Worm (Caenorhabditis elegans): ENCODE measurements around the gene F56D6.22.

F56D6.22 gene

DNA sequence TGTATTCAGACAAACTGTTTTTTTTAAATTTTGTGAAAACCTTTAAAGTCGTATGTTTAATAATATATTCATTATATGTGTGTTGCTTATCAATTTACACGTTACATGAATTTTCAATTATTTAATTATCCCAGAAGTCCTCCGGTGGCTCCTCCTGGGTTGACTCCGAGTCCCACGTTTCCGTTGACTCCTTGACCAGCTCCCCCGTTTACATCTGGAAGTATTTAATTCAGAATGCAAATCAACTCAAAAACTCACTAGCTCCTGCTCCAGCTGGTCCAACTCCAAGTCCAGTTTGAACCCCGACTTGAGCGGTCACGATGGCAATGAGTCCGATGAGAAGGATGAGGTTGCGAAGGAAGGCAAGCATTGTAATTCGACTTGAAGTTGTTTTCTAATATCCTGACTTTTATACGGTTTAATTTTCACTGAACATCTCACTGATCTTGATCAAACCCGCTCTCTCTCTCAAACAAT, 13.4 kb downstream of the F56D6.22 start, which contains the start of gene F56D6.8:
TSS of gene F56D6.8 (minus strand) at position 427 of the 477 bp plus-strand sequence.
- TF ChIP-seq rnt-1 (tag; optimal IDR thresholded peaks at IDR 0.05) = no peak
- TF ChIP-seq fkh-4 (tag; optimal IDR thresholded peaks at IDR 0.05; ENCODE audit: borderline replicate concordance) = peak; percentile 45
- TF ChIP-seq dsc-1 (tag; optimal IDR thresholded peaks at IDR 0.05) = peak; percentile 75
- TF ChIP-seq nhr-77 (tag; optimal IDR thresholded peaks at IDR 0.05) = no peak
- no peak for TF ChIP-seq mab-9 (GFP tag; IDR thresholded peaks at IDR 0.05)
- TF ChIP-seq C04F5.9 (tag; optimal IDR thresholded peaks at IDR 0.05) = no peak
- no peak for TF ChIP-seq efl-1 (optimal IDR thresholded peaks at IDR 0.05)
- peak in 1 of 2 experiments; percentile 67 for TF ChIP-seq efl-1 (GFP tag; optimal IDR thresholded peaks at IDR 0.05 in 1 of 2)

DNA sequence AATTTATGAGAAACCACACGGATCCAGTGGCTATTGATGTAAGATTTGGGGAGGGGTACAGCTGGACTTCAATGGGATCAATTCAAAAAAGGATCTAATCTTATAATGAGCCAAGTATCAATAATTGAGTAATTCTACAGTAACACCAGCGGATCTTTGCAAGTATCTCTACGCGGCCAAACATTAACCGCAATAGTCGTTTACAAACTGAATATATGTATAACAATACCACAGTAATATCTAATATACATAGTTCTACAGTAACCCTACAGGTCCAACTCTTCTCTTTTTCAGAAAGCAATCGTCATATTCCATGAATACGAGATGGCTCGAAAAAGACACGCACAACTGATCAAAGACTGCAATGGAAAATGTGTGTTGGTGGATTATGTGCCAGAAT, 15.4 kb downstream of the F56D6.22 start, which contains the start of gene F56D6.9:
TSS of gene F56D6.9 (plus strand) at position 301 of the 400 bp plus-strand sequence.
- TF ChIP-seq xbp-1 (tag; optimal IDR thresholded peaks at IDR 0.05) (no peak), hpl-2 (GFP tag; optimal IDR thresholded peaks at IDR 0.05) (no peak), nhr-47 (tag; optimal IDR thresholded peaks at IDR 0.05) (no peak), ces-1 (GFP tag; optimal IDR thresholded peaks at IDR 0.05) (no peak), lsy-2 (tag; optimal IDR thresholded peaks at IDR 0.05) (no peak), nhr-19 (GFP tag; conservative IDR thresholded peaks at IDR 0.05) (no peak), sox-4 (tag; optimal IDR thresholded peaks at IDR 0.05) (no peak), pag-3 (tag; optimal IDR thresholded peaks at IDR 0.05; ENCODE audit: borderline replicate concordance, insufficient read depth) (no peak), ceh-63 (GFP tag; optimal IDR thresholded peaks at IDR 0.05) (no peak), pqm-1 (tag; optimal IDR thresholded peaks at IDR 0.05) (no peak), unc-86 (tag; optimal IDR thresholded peaks at IDR 0.05) (no peak), unc-62 (GFP tag; optimal IDR thresholded peaks at IDR 0.05) (no peak)

DNA sequence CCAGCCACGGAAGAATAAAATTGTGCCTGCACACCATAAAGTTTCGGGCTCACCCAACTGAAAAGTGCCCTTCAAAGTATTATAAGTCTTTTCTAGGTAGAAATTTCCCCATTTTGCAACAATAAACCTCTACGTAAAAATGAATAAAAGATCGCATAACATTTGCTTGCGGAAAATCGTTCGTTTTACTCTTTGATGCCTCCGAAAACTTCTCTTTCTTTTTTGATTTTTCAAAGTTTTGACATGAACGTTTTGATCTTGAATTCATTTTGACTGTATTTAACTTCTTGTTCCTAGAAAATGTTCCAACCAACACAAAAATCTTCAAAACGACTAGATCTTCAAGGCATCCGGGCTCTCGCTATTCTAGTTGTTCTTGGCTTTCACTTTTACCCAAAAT, 18.4 kb downstream of the F56D6.22 start, which contains the start of gene oac-21:
TSS of gene oac-21 (plus strand) at position 301 of the 400 bp plus-strand sequence.
- TF ChIP-seq C16A3.4 (tag; optimal IDR thresholded peaks at IDR 0.05) (no peak), dpl-1 (GFP tag; optimal IDR thresholded peaks at IDR 0.05) (no peak), xbp-1 (tag; optimal IDR thresholded peaks at IDR 0.05) (no peak), swsn-7 (tag; optimal IDR thresholded peaks at IDR 0.05) (no peak), Y116A8C.19 (tag; optimal IDR thresholded peaks at IDR 0.05; ENCODE audit: borderline replicate concordance) (no peak), C04F5.9 (tag; optimal IDR thresholded peaks at IDR 0.05) (no peak), mab-9 (GFP tag; IDR thresholded peaks at IDR 0.05) (no peak), ztf-11 (tag; optimal IDR thresholded peaks at IDR 0.05) (no peak), snpc-4 (tag; optimal IDR thresholded peaks at IDR 0.05) (no peak), zag-1 (tag; optimal IDR thresholded peaks at IDR 0.05) (no peak), unc-98 (GFP tag; IDR thresholded peaks at IDR 0.05) (no peak), ceh-82 (tag; optimal IDR thresholded peaks at IDR 0.05) (no peak), unc-130 (tag; optimal IDR thresholded peaks at IDR 0.05) (no peak), ceh-88 (GFP tag; IDR thresholded peaks at IDR 0.05) (no peak), lin-14 (GFP tag; optimal IDR thresholded peaks at IDR 0.05) (no peak), aly-2 (tag; optimal IDR thresholded peaks at IDR 0.05) (no peak), ztf-4 (tag; optimal IDR thresholded peaks at IDR 0.05) (no peak), egl-27 (tag; optimal IDR thresholded peaks at IDR 0.05) (no peak)

DNA sequence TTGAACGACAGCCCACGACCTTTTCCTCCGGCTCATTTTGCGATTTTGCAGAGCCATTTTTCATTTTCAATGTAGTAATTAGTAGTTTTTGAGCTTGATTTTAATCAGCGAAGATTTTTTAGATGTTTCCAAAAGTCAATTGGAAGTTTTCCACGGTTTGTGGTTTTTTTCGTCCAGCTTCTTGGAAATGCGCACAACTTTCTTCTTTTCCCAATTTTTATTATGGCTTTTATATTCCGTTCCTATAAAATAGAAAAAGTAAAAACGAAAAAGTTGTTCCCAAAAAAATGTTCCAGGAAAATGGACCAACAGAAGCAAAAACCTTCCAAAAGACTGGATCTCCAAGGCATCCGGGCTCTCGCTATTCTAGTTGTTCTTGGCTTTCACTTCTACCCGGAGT, 22.0 kb downstream of the F56D6.22 start, which contains the start of gene oac-22:
TSS of gene oac-22 (plus strand) at position 301 of the 400 bp plus-strand sequence.
- TF ChIP-seq jun-1 (tag; optimal IDR thresholded peaks at IDR 0.05) (no peak), fkh-4 (tag; optimal IDR thresholded peaks at IDR 0.05; ENCODE audit: borderline replicate concordance) (no peak), aly-2 (tag; optimal IDR thresholded peaks at IDR 0.05) (no peak), egl-27 (tag; optimal IDR thresholded peaks at IDR 0.05) (no peak), sptf-1 (tag; optimal IDR thresholded peaks at IDR 0.05) (no peak), unc-62 (GFP tag; optimal IDR thresholded peaks at IDR 0.05) (no peak)

Measured in whole organism, L1 larva.